Fruit fly (Drosophila melanogaster): ENCODE results near the gene ninaA.

Gene ninaA

dm6 chr2L:856690-857488 is 20.2 kb upstream of the ninaA start:
- TF ChIP-seq D1 (tag; optimal IDR thresholded peaks at IDR 0.05) (no peak), CG8159 (tag; optimal IDR thresholded peaks at IDR 0.05) (peak; percentile 43), CG32121 (GFP tag; IDR thresholded peaks at IDR 0.05) (peak; percentile 57), Pif1B (GFP tag; optimal IDR thresholded peaks at IDR 0.05) (no peak), Snoo (tag; optimal IDR thresholded peaks at IDR 0.05) (no peak), CG10348 (GFP tag; IDR thresholded peaks at IDR 0.05) (no peak), rn (GFP tag; IDR thresholded peaks at IDR 0.05) (no peak), CG4496 (GFP tag; IDR thresholded peaks at IDR 0.05) (no peak; the same call in 2 of the 3 replicates), EcR (GFP tag; optimal IDR thresholded peaks at IDR 0.05) (no peak), CG34367 (tag; optimal IDR thresholded peaks at IDR 0.05) (no peak), CG15710 (tag; optimal IDR thresholded peaks at IDR 0.05) (peak; percentile 21), gl (tag; optimal IDR thresholded peaks at IDR 0.05) (no peak), Pif1A (GFP tag; optimal IDR thresholded peaks at IDR 0.05) (peak; percentile 26), CG12605 (GFP tag; IDR thresholded peaks at IDR 0.05) (no peak), CG14655 (GFP tag; optimal IDR thresholded peaks at IDR 0.05) (no peak), CG8301 (tag; optimal IDR thresholded peaks at IDR 0.05) (peak; percentile 19), CG9948 (tag; optimal IDR thresholded peaks at IDR 0.05) (peak; percentile 16), fd96Ca (GFP tag; IDR thresholded peaks at IDR 0.05) (peak; percentile 51; the same call in 1 of the 3 replicates), CG13204 (GFP tag; optimal IDR thresholded peaks at IDR 0.05) (peak; percentile 9), CG17806 (tag; optimal IDR thresholded peaks at IDR 0.05) (no peak), Ets98B (GFP tag; IDR thresholded peaks at IDR 0.05) (peak; percentile 45)

dm6 chr2L:857897-858517 is 19.1 kb upstream of the ninaA start:
- TF ChIP-seq CG9948 (tag; optimal IDR thresholded peaks at IDR 0.05) (no peak), CG15710 (tag; optimal IDR thresholded peaks at IDR 0.05) (peak; percentile 25), CG8159 (tag; optimal IDR thresholded peaks at IDR 0.05) (peak; percentile 6)

- no peak for TF ChIP-seq Pif1A (GFP tag; optimal IDR thresholded peaks at IDR 0.05)
- TF ChIP-seq CG10348 (GFP tag; IDR thresholded peaks at IDR 0.05), result no peak
- no peak for TF ChIP-seq CG13204 (GFP tag; optimal IDR thresholded peaks at IDR 0.05)
- no peak for TF ChIP-seq D1 (tag; optimal IDR thresholded peaks at IDR 0.05)
- TF ChIP-seq CG8159 (tag; optimal IDR thresholded peaks at IDR 0.05), result no peak
- no peak for TF ChIP-seq CG17806 (tag; optimal IDR thresholded peaks at IDR 0.05)
- no peak for TF ChIP-seq Pif1B (GFP tag; optimal IDR thresholded peaks at IDR 0.05)
- TF ChIP-seq CG9948 (tag; optimal IDR thresholded peaks at IDR 0.05), result no peak
- no peak for TF ChIP-seq CG32121 (GFP tag; IDR thresholded peaks at IDR 0.05)
- no peak for TF ChIP-seq CG12605 (GFP tag; IDR thresholded peaks at IDR 0.05)
- TF ChIP-seq Ets98B (GFP tag; IDR thresholded peaks at IDR 0.05), result no peak
- no peak for TF ChIP-seq rn (GFP tag; IDR thresholded peaks at IDR 0.05)
- TF ChIP-seq CG8301 (tag; optimal IDR thresholded peaks at IDR 0.05), result no peak
- no peak for TF ChIP-seq fd96Ca (GFP tag; IDR thresholded peaks at IDR 0.05)
Observed at dm6 chr2L:859897-860296, 17.2 kb upstream of the ninaA start, which contains the start of gene CG13950. Gene CG13950 (plus strand): TSS chr2L:860197.

dm6 chr2L:865851-866250 is 11.3 kb upstream of the ninaA start:
- TF ChIP-seq CG10348 (GFP tag; IDR thresholded peaks at IDR 0.05) (peak; percentile 87), CG17806 (tag; optimal IDR thresholded peaks at IDR 0.05) (peak; percentile 95), CG14655 (GFP tag; optimal IDR thresholded peaks at IDR 0.05) (peak; percentile 96), rn (GFP tag; IDR thresholded peaks at IDR 0.05) (peak; percentile 97), CG8159 (tag; optimal IDR thresholded peaks at IDR 0.05) (peak; percentile 95), CG32121 (GFP tag; IDR thresholded peaks at IDR 0.05) (peak; percentile 97), Snoo (tag; optimal IDR thresholded peaks at IDR 0.05) (peak; percentile 97), Pif1A (GFP tag; optimal IDR thresholded peaks at IDR 0.05) (peak; percentile 98), CG13204 (GFP tag; optimal IDR thresholded peaks at IDR 0.05) (peak; percentile 85), CG15710 (tag; optimal IDR thresholded peaks at IDR 0.05) (peak; percentile 95), gl (tag; optimal IDR thresholded peaks at IDR 0.05) (peak; percentile 92), CG34367 (tag; optimal IDR thresholded peaks at IDR 0.05) (peak; percentile 95), Pif1B (GFP tag; optimal IDR thresholded peaks at IDR 0.05) (peak; percentile 97), D1 (tag; optimal IDR thresholded peaks at IDR 0.05) (no peak), fd96Ca (GFP tag; IDR thresholded peaks at IDR 0.05) (peak; percentile 98), CG4496 (GFP tag; IDR thresholded peaks at IDR 0.05) (peak; percentile 98), CG8301 (tag; optimal IDR thresholded peaks at IDR 0.05) (peak; percentile 93), Ets98B (GFP tag; IDR thresholded peaks at IDR 0.05) (peak; percentile 98), EcR (GFP tag; optimal IDR thresholded peaks at IDR 0.05) (peak; percentile 89), CG9948 (tag; optimal IDR thresholded peaks at IDR 0.05) (peak; percentile 94), CG12605 (GFP tag; IDR thresholded peaks at IDR 0.05) (peak; percentile 96)

dm6 chr2L:866950-867744 is 10.0 kb upstream of the ninaA start:
- peak; percentile 63 for TF ChIP-seq CG13204 (GFP tag; optimal IDR thresholded peaks at IDR 0.05)
- TF ChIP-seq CG34367 (tag; optimal IDR thresholded peaks at IDR 0.05), result peak; percentile 81
- TF ChIP-seq Snoo (tag; optimal IDR thresholded peaks at IDR 0.05), result peak; percentile 91
- TF ChIP-seq CG8159 (tag; optimal IDR thresholded peaks at IDR 0.05), result peak; percentile 85
- no peak for TF ChIP-seq D1 (tag; optimal IDR thresholded peaks at IDR 0.05)
- TF ChIP-seq CG32121 (GFP tag; IDR thresholded peaks at IDR 0.05), result peak; percentile 93
- TF ChIP-seq CG15710 (tag; optimal IDR thresholded peaks at IDR 0.05), result peak; percentile 91
- TF ChIP-seq CG14655 (GFP tag; optimal IDR thresholded peaks at IDR 0.05), result peak; percentile 90
- peak; percentile 91 for TF ChIP-seq CG8301 (tag; optimal IDR thresholded peaks at IDR 0.05)
- TF ChIP-seq Pif1B (GFP tag; optimal IDR thresholded peaks at IDR 0.05), result peak; percentile 91
- peak; percentile 95 for TF ChIP-seq Ets98B (GFP tag; IDR thresholded peaks at IDR 0.05)
- peak; percentile 86 for TF ChIP-seq CG10348 (GFP tag; IDR thresholded peaks at IDR 0.05)
- peak; percentile 97 for TF ChIP-seq CG4496 (GFP tag; IDR thresholded peaks at IDR 0.05)
- peak; percentile 4 for TF ChIP-seq EcR (GFP tag; optimal IDR thresholded peaks at IDR 0.05)
- peak; percentile 79 for TF ChIP-seq rn (GFP tag; IDR thresholded peaks at IDR 0.05)
- TF ChIP-seq CG9948 (tag; optimal IDR thresholded peaks at IDR 0.05), result peak; percentile 80
- TF ChIP-seq gl (tag; optimal IDR thresholded peaks at IDR 0.05), result peak; percentile 62
- peak; percentile 93 for TF ChIP-seq Pif1A (GFP tag; optimal IDR thresholded peaks at IDR 0.05)
- peak; percentile 94 for TF ChIP-seq fd96Ca (GFP tag; IDR thresholded peaks at IDR 0.05)
- TF ChIP-seq CG12605 (GFP tag; IDR thresholded peaks at IDR 0.05), result peak; percentile 93
- peak; percentile 86 for TF ChIP-seq CG17806 (tag; optimal IDR thresholded peaks at IDR 0.05)

Data from whole organism, pupa.